Worm (Caenorhabditis elegans): ENCODE results near the gene F35G2.5.

F35G2.5 gene

ce11 chrIV:12199538-12200158 lies 19.8 kb upstream of the F35G2.5 start:
- TF ChIP-seq ekl-4 (GFP tag; IDR thresholded peaks at IDR 0.05) (no peak), let-607 (tag; optimal IDR thresholded peaks at IDR 0.05) (peak in 1 of 2 experiments; percentile 18), atf-7 (tag; optimal IDR thresholded peaks at IDR 0.05) (peak; percentile 5), dpff-1 (tag; optimal IDR thresholded peaks at IDR 0.05) (no peak), cebp-1 (GFP tag; IDR thresholded peaks at IDR 0.05) (no peak), cebp-1 (tag; optimal IDR thresholded peaks at IDR 0.05) (peak; percentile 43), dox-1 (GFP tag; IDR thresholded peaks at IDR 0.05) (0 out of 2 replicates have a peak, but pooled peaks have one; percentile 5), nhr-90 (tag; optimal IDR thresholded peaks at IDR 0.05) (peak; percentile 21), nfyb-1 (GFP tag; IDR thresholded peaks at IDR 0.05) (0 out of 2 replicates have a peak, but pooled peaks have one; percentile 30), gei-17 (GFP tag; optimal IDR thresholded peaks at IDR 0.05) (no peak), lsy-27 (tag; optimal IDR thresholded peaks at IDR 0.05; ENCODE audit: borderline replicate concordance, insufficient read depth) (no peak), B0336.3 (GFP tag; IDR thresholded peaks at IDR 0.05) (peak; percentile 64), nhr-80 (tag; optimal IDR thresholded peaks at IDR 0.05) (peak; percentile 66)

ce11 chrIV:12200812-12201211 lies 18.6 kb upstream of the F35G2.5 start:
- TF ChIP-seq nfyb-1 (GFP tag; IDR thresholded peaks at IDR 0.05) = no peak
- TF ChIP-seq lin-26 (GFP tag; IDR thresholded peaks at IDR 0.05) = no peak
- TF ChIP-seq egl-44 (GFP tag; IDR thresholded peaks at IDR 0.05) = peak; percentile 21; the same call in 1 of the 2 replicates
- no peak for TF ChIP-seq dpff-1 (tag; optimal IDR thresholded peaks at IDR 0.05)
- no peak for TF ChIP-seq nhr-179 (tag; optimal IDR thresholded peaks at IDR 0.05)
- TF ChIP-seq zfh-2 (GFP tag; conservative IDR thresholded peaks at IDR 0.05) = 0 out of 2 replicates have a peak, but pooled peaks have one; percentile 26
- no peak for TF ChIP-seq ztf-25 (GFP tag; IDR thresholded peaks at IDR 0.05)
- no peak for TF ChIP-seq ccch-3 (GFP tag; optimal IDR thresholded peaks at IDR 0.05)
- no peak for TF ChIP-seq sptf-2 (GFP tag; optimal IDR thresholded peaks at IDR 0.05)
- TF ChIP-seq egrh-3 (GFP tag; IDR thresholded peaks at IDR 0.05) = no peak
- no peak for TF ChIP-seq lin-35 (GFP tag; optimal IDR thresholded peaks at IDR 0.05)
- TF ChIP-seq sdz-38 (tag; optimal IDR thresholded peaks at IDR 0.05) = no peak
- TF ChIP-seq mcd-1 (GFP tag; IDR thresholded peaks at IDR 0.05) = no peak

DNA sequence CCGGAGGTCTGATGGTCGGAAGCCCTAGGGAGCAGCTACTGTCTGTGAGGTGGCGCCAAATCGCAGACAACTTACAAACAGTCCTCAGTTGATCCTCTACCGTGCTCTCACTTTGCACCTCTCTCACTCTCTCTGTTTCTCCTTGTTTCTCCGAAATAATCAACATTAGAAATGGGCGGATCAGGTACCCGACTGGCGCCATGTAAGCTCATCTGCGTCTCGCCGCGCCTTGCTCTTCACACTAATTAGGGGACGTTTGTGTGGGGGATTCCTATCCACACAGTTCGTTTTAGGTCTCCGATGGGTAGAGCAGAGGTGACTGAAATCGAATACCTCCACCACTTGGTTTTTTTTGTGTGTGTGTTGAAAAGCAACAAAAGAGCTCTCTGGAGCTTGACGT lies 17.4 kb upstream of the F35G2.5 start:
- TF ChIP-seq Y56A3A.18 (GFP tag; IDR thresholded peaks at IDR 0.05) (peak; percentile 26; the same call in 1 of the 2 replicates), tlf-1 (GFP tag; optimal IDR thresholded peaks at IDR 0.05) (no peak), chd-7 (tag; optimal IDR thresholded peaks at IDR 0.05) (no peak), akir-1 (GFP tag; optimal IDR thresholded peaks at IDR 0.05) (no peak), F33H1.4 (GFP tag; IDR thresholded peaks at IDR 0.05) (no peak), let-526 (GFP tag; IDR thresholded peaks at IDR 0.05) (no peak), D2030.7 (GFP tag; IDR thresholded peaks at IDR 0.05) (no peak), F22D6.2 (tag; optimal IDR thresholded peaks at IDR 0.05) (no peak), bed-1 (GFP tag; IDR thresholded peaks at IDR 0.05) (0 out of 2 replicates have a peak, but pooled peaks have one; percentile 66), zim-3 (tag; optimal IDR thresholded peaks at IDR 0.05) (no peak), nfyb-1 (GFP tag; IDR thresholded peaks at IDR 0.05) (0 out of 2 replicates have a peak, but pooled peaks have one; percentile 9), cebp-2 (GFP tag; IDR thresholded peaks at IDR 0.05) (peak; percentile 73; the same call in 1 of the 2 replicates), efl-1 (GFP tag; optimal IDR thresholded peaks at IDR 0.05) (no peak)

Data from whole organism, young adult.